Worm (Caenorhabditis elegans) whole organism, midembryonic: ENCODE measurements around the gene pho-4.

Experiments
- T22C8.4 ChIP-seq: fragments of 200-800 bp; sonication (Bioruptor generic); IDR thresholded peaks from 2 replicates; pipeline ENCODE4 v1.3.6; 2022; ENCODE audit warnings: missing genetic modification characterization, missing compliant biosample characterization
- cog-1 ChIP-seq: sonication (generic microtip); optimal IDR thresholded peaks from 2 replicates; lab custom pipeline; 2016; ENCODE audit warnings: missing genetic modification characterization, missing compliant biosample characterization
- flt-1 ChIP-seq: fragments of 200-800 bp; sonication (Bioruptor generic); IDR thresholded peaks from 2 replicates; pipeline ENCODE4 v1.3.6; 2022; ENCODE audit warnings: missing genetic modification characterization, missing compliant biosample characterization
- klf-2 ChIP-seq: fragments of 200-800 bp; sonication (Bioruptor generic); conservative IDR thresholded peaks from 2 replicates; pipeline ENCODE4 v1.3.6; 2022; ENCODE audit warnings: missing genetic modification reagents, missing genetic modification characterization, missing compliant biosample characterization
- med-1 ChIP-seq: sonication (generic microtip); optimal IDR thresholded peaks from 2 replicates; lab custom pipeline; 2017; ENCODE audit warnings: missing genetic modification characterization, mild to moderate bottlenecking, missing compliant biosample characterization, antibody characterized with exemption, missing genetic modification reagents; ENCODE audit not compliant: insufficient read depth
- ref-1 ChIP-seq: fragments of 200-800 bp; sonication (Bioruptor generic); conservative IDR thresholded peaks from 2 replicates; pipeline ENCODE4 v1.3.6; 2022; ENCODE audit warnings: missing genetic modification reagents, missing genetic modification characterization, missing compliant biosample characterization
- tab-1 ChIP-seq: fragments of 200-800 bp; sonication (Bioruptor generic); IDR thresholded peaks from 2 replicates; pipeline ENCODE4 v1.3.6; 2022; ENCODE audit warnings: missing genetic modification characterization, missing compliant biosample characterization
- ztf-23 ChIP-seq: fragments of 200-800 bp; sonication (Bioruptor generic); IDR thresholded peaks from 2 replicates; pipeline ENCODE4 v1.3.6; 2022; ENCODE audit warnings: missing genetic modification reagents, missing genetic modification characterization, missing compliant biosample characterization

DNA sequence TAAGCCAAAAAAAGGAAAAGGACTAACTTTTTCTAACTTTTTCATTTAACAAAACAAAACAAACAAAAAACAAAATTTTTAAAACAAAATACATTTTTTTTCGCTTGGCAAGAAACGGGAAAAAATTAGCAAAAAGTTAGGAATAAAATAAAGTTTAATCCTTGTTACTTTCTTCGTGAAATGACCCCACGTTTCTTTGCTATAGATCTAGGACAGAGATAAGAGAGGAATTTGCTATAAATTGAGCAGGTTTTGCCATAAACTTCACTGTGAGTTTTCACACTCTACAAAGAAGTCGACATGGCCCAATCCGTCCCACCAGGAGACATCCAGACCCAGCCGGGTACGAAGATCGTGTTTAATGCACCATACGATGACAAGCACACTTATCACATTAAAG, 38.8 kb downstream of the pho-4 start, which contains the start of gene msp-50:
- TF ChIP-seq ref-1 (GFP tag; lab: Robert Waterston, UW) (no peak), med-1 (GFP tag; lab: Kevin White, UChicago) (no peak), flt-1 (no peak), ztf-23 (GFP tag; lab: Robert Waterston, UW) (no peak), T22C8.4 (GFP tag; lab: Robert Waterston, UW) (no peak), cog-1 (no peak), klf-2 (GFP tag; lab: Robert Waterston, UW) (no peak), tab-1 (GFP tag; lab: Robert Waterston, UW) (no peak)
